Worm (Caenorhabditis elegans): ENCODE data around the gene famh-136.

famh-136 gene

ce11 chrIII:8925539-8925938, 38.0 kb downstream of the famh-136 start:
- TF ChIP-seq madf-8 (GFP tag; conservative IDR thresholded peaks at IDR 0.05) (no peak), somi-1 (GFP tag; optimal IDR thresholded peaks at IDR 0.05) (no peak), sdz-38 (tag; optimal IDR thresholded peaks at IDR 0.05) (no peak), B0035.1 (tag; optimal IDR thresholded peaks at IDR 0.05) (no peak), F55B11.4 (tag; optimal IDR thresholded peaks at IDR 0.05; ENCODE audit: borderline replicate concordance, insufficient read depth) (no peak), Y53G8AR.9 (GFP tag; conservative IDR thresholded peaks at IDR 0.05) (no peak), ztf-6 (GFP tag; IDR thresholded peaks at IDR 0.05) (no peak), lag-1 (GFP tag; IDR thresholded peaks at IDR 0.05) (no peak), attf-3 (GFP tag; conservative IDR thresholded peaks at IDR 0.05) (no peak), akir-1 (GFP tag; optimal IDR thresholded peaks at IDR 0.05) (no peak), tlf-1 (GFP tag; optimal IDR thresholded peaks at IDR 0.05) (no peak), mes-4 (tag; optimal IDR thresholded peaks at IDR 0.05) (no peak), die-1 (tag; optimal IDR thresholded peaks at IDR 0.05) (no peak), snpc-1.1 (tag; optimal IDR thresholded peaks at IDR 0.05; ENCODE audit: insufficient read depth) (no peak), pha-4 (tag; optimal IDR thresholded peaks at IDR 0.05) (no peak), bed-1 (GFP tag; IDR thresholded peaks at IDR 0.05) (no peak), lir-1 (GFP tag; conservative IDR thresholded peaks at IDR 0.05) (no peak)

- TF ChIP-seq Y79H2A.3 (GFP tag; conservative IDR thresholded peaks at IDR 0.05) (no peak), Y53G8AR.9 (GFP tag; conservative IDR thresholded peaks at IDR 0.05) (no peak), snpc-4 (GFP tag; optimal IDR thresholded peaks at IDR 0.05) (no peak), snpc-4 (tag; optimal IDR thresholded peaks at IDR 0.05) (no peak), Y53F4B.3 (GFP tag; IDR thresholded peaks at IDR 0.05) (no peak), nhr-80 (tag; optimal IDR thresholded peaks at IDR 0.05) (no peak), repo-1 (tag; optimal IDR thresholded peaks at IDR 0.05) (no peak)
Measured at ce11 chrIII:8926512-8926911, 39.0 kb downstream of the famh-136 start.

- TF ChIP-seq egl-44 (GFP tag; IDR thresholded peaks at IDR 0.05) (no peak), ztf-28 (GFP tag; IDR thresholded peaks at IDR 0.05) (no peak), nfya-2 (GFP tag; IDR thresholded peaks at IDR 0.05) (no peak), madf-10 (tag; optimal IDR thresholded peaks at IDR 0.05) (no peak), F57C9.4 (tag; optimal IDR thresholded peaks at IDR 0.05) (no peak), mxl-1 (tag; optimal IDR thresholded peaks at IDR 0.05) (no peak), bed-2 (GFP tag; IDR thresholded peaks at IDR 0.05) (no peak), lin-40 (tag; optimal IDR thresholded peaks at IDR 0.05) (no peak), rpc-1 (optimal IDR thresholded peaks at IDR 0.05) (no peak), rpc-1 (tag; optimal IDR thresholded peaks at IDR 0.05) (no peak), him-1 (tag; optimal IDR thresholded peaks at IDR 0.05) (no peak)
Measured at ce11 chrIII:8929723-8930122, 42.2 kb downstream of the famh-136 start, which contains the start of gene arrd-15. Gene arrd-15, plus strand, starts transcription at chrIII:8930023.

- TF ChIP-seq unc-130 (GFP tag; optimal IDR thresholded peaks at IDR 0.05) (no peak), ztf-25 (GFP tag; IDR thresholded peaks at IDR 0.05) (no peak), B0261.1 (tag; optimal IDR thresholded peaks at IDR 0.05) (no peak), madf-3 (GFP tag; IDR thresholded peaks at IDR 0.05) (no peak), ZK185.1 (tag; optimal IDR thresholded peaks at IDR 0.05; ENCODE audit: poor library complexity, severe bottlenecking) (no peak), hmg-20 (GFP tag; IDR thresholded peaks at IDR 0.05) (no peak), mxl-1 (tag; optimal IDR thresholded peaks at IDR 0.05) (no peak), sptf-2 (GFP tag; optimal IDR thresholded peaks at IDR 0.05) (no peak), nhr-90 (tag; optimal IDR thresholded peaks at IDR 0.05) (no peak), K11D2.4 (GFP tag; IDR thresholded peaks at IDR 0.05) (no peak), Y53G8AR.9 (GFP tag; conservative IDR thresholded peaks at IDR 0.05) (no peak), aptf-2 (GFP tag; conservative IDR thresholded peaks at IDR 0.05) (no peak), nfya-1 (tag; optimal IDR thresholded peaks at IDR 0.05; ENCODE audit: borderline replicate concordance, insufficient read depth) (no peak)
Measured at ce11 chrIII:8933696-8934095, 46.1 kb downstream of the famh-136 start.

Data from whole organism, young adult.